Fruit fly (Drosophila melanogaster) whole organism, pupa: ENCODE data around the gene Fancl.

Source experiments
- CG13204 ChIP-seq: fragments of 200-800 bp; sonication (Bioruptor generic); optimal IDR thresholded peaks from 2 replicates; lab custom pipeline; 2018; ENCODE audit warnings: missing biosample characterization, mild to moderate bottlenecking, missing genetic modification characterization, moderate library complexity
- CG32121 ChIP-seq: fragments of 200-800 bp; sonication (Bioruptor generic); IDR thresholded peaks from 2 replicates; pipeline ENCODE4 v1.3.6; 2022; ENCODE audit warnings: missing biosample characterization, missing genetic modification characterization
- CG8301 ChIP-seq: fragments of 200-800 bp; sonication (Bioruptor generic); optimal IDR thresholded peaks from 2 replicates; lab custom pipeline; 2018; ENCODE audit warnings: missing biosample characterization, mild to moderate bottlenecking, missing genetic modification characterization
- D1 ChIP-seq: fragments of 200-800 bp; sonication (Bioruptor generic); optimal IDR thresholded peaks from 2 replicates; lab custom pipeline; 2018; ENCODE audit warnings: missing biosample characterization, mild to moderate bottlenecking, missing genetic modification characterization, moderate library complexity
- Snoo ChIP-seq: fragments of 200-800 bp; sonication (Bioruptor generic); optimal IDR thresholded peaks from 3 replicates; lab custom pipeline; 2017; ENCODE audit warnings: missing biosample characterization, mild to moderate bottlenecking, missing genetic modification characterization, inconsistent platforms
- gl ChIP-seq: fragments of 200-800 bp; sonication (Bioruptor generic); optimal IDR thresholded peaks from 2 replicates; lab custom pipeline; 2018; ENCODE audit warnings: missing biosample characterization, mild to moderate bottlenecking, missing genetic modification characterization

dm6 chr3R:10099401-10099848 lies 46.8 kb upstream of the Fancl start:
- TF ChIP-seq D1 (tag; lab: Kevin White, UChicago) (no peak), CG13204 (GFP tag; lab: Kevin White, UChicago) (no peak), gl (tag; lab: Kevin White, UChicago) (no peak), CG32121 (GFP tag; lab: Robert Waterston, UW) (no peak), CG8301 (no peak), Snoo (tag; lab: Kevin White, UChicago) (no peak)
